Worm (Caenorhabditis elegans) whole organism, L2 larva: ENCODE data around the gene mig-17.

Source experiments
- C34F6.9 ChIP-seq: fragments of 150-350 bp; optimal IDR thresholded peaks from 2 replicates; lab custom pipeline; 2014; ENCODE audit warnings: missing biosample characterization, missing genetic modification characterization
- F13H6.1 ChIP-seq: sonication (generic microtip); optimal IDR thresholded peaks from 2 replicates; lab custom pipeline; 2016; ENCODE audit warnings: missing genetic modification characterization, missing compliant biosample characterization
- ama-1 ChIP-seq: fragments of 150-350 bp; optimal IDR thresholded peaks from 2 replicates; lab custom pipeline; 2018; ENCODE audit warnings: inconsistent platforms
- ceh-16 ChIP-seq: fragments of 150-350 bp; optimal IDR thresholded peaks from 2 replicates; lab custom pipeline; 2014; ENCODE audit warnings: missing biosample characterization, missing genetic modification characterization
- egl-27 ChIP-seq: sonication (generic microtip); optimal IDR thresholded peaks from 3 replicates; lab custom pipeline; 2017; ENCODE audit warnings: missing biosample characterization, missing genetic modification reagents, missing genetic modification characterization
- lin-39 ChIP-seq: fragments of 150-350 bp; optimal IDR thresholded peaks from 2 replicates; lab custom pipeline; 2014; ENCODE audit warnings: missing biosample characterization, missing genetic modification reagents, missing genetic modification characterization
- lsy-2 ChIP-seq, 2 experiments: fragments of 150-350 bp in 1 of 2; sonication (generic microtip) in 1 of 2; optimal IDR thresholded peaks; 2 replicates each; lab custom pipeline; 2014 to 2017; ENCODE audit warnings: missing biosample characterization in 2 of 2, missing genetic modification characterization in 2 of 2
- nhr-11 ChIP-seq: fragments of 150-350 bp; optimal IDR thresholded peaks from 2 replicates; lab custom pipeline; 2014; ENCODE audit warnings: missing biosample characterization, missing genetic modification characterization
- nhr-12 ChIP-seq: fragments of 150-350 bp; optimal IDR thresholded peaks from 2 replicates; lab custom pipeline; 2014; ENCODE audit warnings: missing biosample characterization, missing genetic modification characterization
- nhr-77 ChIP-seq: fragments of 150-350 bp; optimal IDR thresholded peaks from 2 replicates; lab custom pipeline; 2014; ENCODE audit warnings: missing biosample characterization, missing genetic modification characterization
- skn-1 ChIP-seq: sonication (generic microtip); optimal IDR thresholded peaks from 2 replicates; lab custom pipeline; 2017; ENCODE audit warnings: missing biosample characterization, missing genetic modification characterization
- unc-55 ChIP-seq: fragments of 150-350 bp; sonication (generic microtip); optimal IDR thresholded peaks from 3 replicates; lab custom pipeline; 2014; ENCODE audit warnings: missing biosample characterization, missing genetic modification reagents, missing genetic modification characterization
- zag-1 ChIP-seq: fragments of 150-350 bp; optimal IDR thresholded peaks from 2 replicates; lab custom pipeline; 2014; ENCODE audit warnings: missing biosample characterization, missing genetic modification characterization

DNA sequence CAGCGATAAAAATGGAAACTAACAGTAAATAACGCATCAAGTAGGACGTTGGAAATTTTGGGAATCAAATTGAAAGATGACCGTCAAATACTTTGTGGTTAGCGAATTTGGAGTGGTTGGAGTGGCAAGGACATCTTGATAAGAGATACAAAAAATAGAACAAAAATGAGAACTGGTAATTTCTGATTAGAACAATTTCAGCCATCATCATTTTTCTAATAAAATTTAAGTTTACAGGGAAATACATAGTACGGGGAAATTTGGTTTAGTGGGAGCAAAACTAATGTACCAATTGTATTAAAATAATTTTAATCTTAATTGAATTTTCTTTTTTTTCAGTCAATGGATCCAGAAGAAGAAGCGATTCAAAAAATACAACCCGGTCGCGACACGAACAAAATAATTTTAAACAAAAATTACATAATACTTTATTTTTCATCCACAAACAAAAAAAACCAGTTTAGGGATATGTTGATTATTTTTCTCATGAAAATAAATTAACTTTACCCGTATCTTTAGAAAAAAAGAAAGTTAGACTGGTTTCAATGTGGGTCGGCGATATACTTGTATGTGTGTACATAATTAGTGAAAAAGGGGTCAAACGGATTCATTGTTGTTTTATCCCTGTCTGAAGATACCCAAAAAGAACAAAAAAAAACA is 35.5 kb upstream of the mig-17 start, which contains the start of the genes K03B8.8 and grl-3:
- TF ChIP-seq skn-1 (tag; lab: Kevin White, UChicago): no peak
- no peak for TF ChIP-seq nhr-12 (tag; lab: Kevin White, UChicago)
- TF ChIP-seq lin-39 (tag; lab: Kevin White, UChicago): no peak
- no peak for TF ChIP-seq C34F6.9 (tag; lab: Kevin White, UChicago)
- no peak for TF ChIP-seq egl-27 (tag; lab: Kevin White, UChicago)
- no peak for TF ChIP-seq unc-55 (GFP tag; lab: Kevin White, UChicago)
- no peak for TF ChIP-seq nhr-77 (tag; lab: Kevin White, UChicago)
- no peak for TF ChIP-seq ceh-16 (tag; lab: Kevin White, UChicago)
- no peak for TF ChIP-seq ama-1 (lab: Kevin White, UChicago)
- TF ChIP-seq F13H6.1 (tag; lab: Kevin White, UChicago): no peak
- no peak for TF ChIP-seq nhr-11 (tag; lab: Kevin White, UChicago)
- TF ChIP-seq lsy-2 (tag; optimal IDR thresholded peaks at IDR 0.05; lab: Kevin White, UChicago): no peak
- no peak for TF ChIP-seq zag-1 (tag; lab: Kevin White, UChicago)
